Worm (Caenorhabditis elegans) whole organism, late embryonic: ENCODE data around the gene elt-7.
"Not testable (repeated sequence)": the region's sequence is repeated elsewhere in the genome, so short reads cannot be mapped to it uniquely, and the experiment has no call there.

ENCODE experiments used
- K09A11.1 ChIP-seq: sonication (generic microtip); optimal IDR thresholded peaks from 2 replicates; lab custom pipeline; 2017; ENCODE audit warnings: antibody characterized with exemption, mild to moderate bottlenecking, missing genetic modification characterization, missing compliant biosample characterization; ENCODE audit not compliant: insufficient read depth
- T23F11.4 ChIP-seq: fragments of 200-800 bp; sonication (Bioruptor generic); optimal IDR thresholded peaks from 2 replicates; lab custom pipeline; 2018; ENCODE audit warnings: mild to moderate bottlenecking, missing genetic modification characterization, missing compliant biosample characterization
- ama-1 ChIP-seq: fragments of 150-350 bp; optimal IDR thresholded peaks from 2 replicates; lab custom pipeline; 2014
- ceh-14 ChIP-seq: sonication (generic microtip); optimal IDR thresholded peaks from 2 replicates; lab custom pipeline; 2016; ENCODE audit warnings: missing genotype, missing genetic modification characterization, missing compliant biosample characterization
- ceh-18 ChIP-seq: sonication (generic microtip); optimal IDR thresholded peaks from 2 replicates; lab custom pipeline; 2016; ENCODE audit warnings: missing genetic modification characterization, missing compliant biosample characterization
- ceh-22 ChIP-seq: sonication (generic microtip); optimal IDR thresholded peaks from 2 replicates; lab custom pipeline; 2017; ENCODE audit warnings: missing biosample characterization, missing genetic modification characterization
- ceh-24 ChIP-seq: sonication (generic microtip); optimal IDR thresholded peaks from 2 replicates; lab custom pipeline; 2016; ENCODE audit warnings: mild to moderate bottlenecking, missing genetic modification characterization, missing compliant biosample characterization
- ceh-31 ChIP-seq: sonication (generic microtip); optimal IDR thresholded peaks from 2 replicates; lab custom pipeline; 2016; ENCODE audit warnings: missing genetic modification characterization, missing compliant biosample characterization
- ceh-34 ChIP-seq: sonication (generic microtip); optimal IDR thresholded peaks from 2 replicates; lab custom pipeline; 2016; ENCODE audit warnings: mild to moderate bottlenecking, missing genetic modification characterization, missing compliant biosample characterization
- elt-2 ChIP-seq: sonication (generic microtip); optimal IDR thresholded peaks from 2 replicates; lab custom pipeline; 2016; ENCODE audit warnings: missing genetic modification reagents, missing genetic modification characterization, missing compliant biosample characterization
- elt-4 ChIP-seq: sonication (generic microtip); optimal IDR thresholded peaks from 2 replicates; lab custom pipeline; 2016; ENCODE audit warnings: missing genetic modification characterization, missing compliant biosample characterization
- eyg-1 ChIP-seq: sonication (generic microtip); optimal IDR thresholded peaks from 2 replicates; lab custom pipeline; 2016; ENCODE audit warnings: missing genotype, missing genetic modification characterization, missing compliant biosample characterization
- fkh-10 ChIP-seq: fragments of 150-350 bp; optimal IDR thresholded peaks from 2 replicates; lab custom pipeline; 2014; ENCODE audit warnings: missing biosample characterization, missing genetic modification reagents, missing genetic modification characterization
- gmeb-2 ChIP-seq: sonication (generic microtip); optimal IDR thresholded peaks from 2 replicates; lab custom pipeline; 2016; ENCODE audit warnings: missing genetic modification characterization, inconsistent platforms, missing compliant biosample characterization
- hlh-30 ChIP-seq: sonication (generic microtip); optimal IDR thresholded peaks from 2 replicates; lab custom pipeline; 2017; ENCODE audit warnings: antibody characterized with exemption, missing genetic modification characterization, missing compliant biosample characterization; ENCODE audit not compliant: insufficient read depth
- nhr-232 ChIP-seq: sonication (generic microtip); optimal IDR thresholded peaks from 2 replicates; lab custom pipeline; 2016; ENCODE audit warnings: missing genetic modification characterization, missing compliant biosample characterization
- npax-4 ChIP-seq: sonication (generic microtip); optimal IDR thresholded peaks from 2 replicates; lab custom pipeline; 2016; ENCODE audit warnings: missing genetic modification characterization, missing compliant biosample characterization
- odd-2 ChIP-seq: sonication (generic microtip); optimal IDR thresholded peaks from 2 replicates; lab custom pipeline; 2017; ENCODE audit warnings: antibody characterized with exemption, mild to moderate bottlenecking, missing genetic modification characterization, missing compliant biosample characterization
- pag-3 ChIP-seq: sonication (generic microtip); optimal IDR thresholded peaks from 2 replicates; lab custom pipeline; 2016; ENCODE audit warnings: missing compliant biosample characterization, missing genetic modification characterization, borderline replicate concordance
- pha-4 ChIP-seq: fragments of 150-350 bp; optimal IDR thresholded peaks from 2 replicates; lab custom pipeline; 2018; ENCODE audit warnings: missing biosample characterization, missing genetic modification reagents, missing genetic modification characterization
- pqm-1 ChIP-seq: sonication (generic microtip); optimal IDR thresholded peaks from 2 replicates; lab custom pipeline; 2016; ENCODE audit warnings: missing genetic modification characterization, missing compliant biosample characterization
- pros-1 ChIP-seq: fragments of 150-350 bp; optimal IDR thresholded peaks from 2 replicates; lab custom pipeline; 2014; ENCODE audit warnings: missing biosample characterization, missing genetic modification reagents, missing genetic modification characterization
- sdc-2 ChIP-seq: sonication (generic microtip); optimal IDR thresholded peaks from 2 replicates; lab custom pipeline; 2016; ENCODE audit warnings: missing genotype, missing genetic modification characterization, missing compliant biosample characterization
- sox-2 ChIP-seq: fragments of 200-800 bp; sonication (Bioruptor generic); IDR thresholded peaks from 2 replicates; pipeline ENCODE4 v1.3.6; 2022; ENCODE audit warnings: missing genetic modification reagents, missing genetic modification characterization, missing compliant biosample characterization
- syd-9 ChIP-seq: sonication (generic microtip); optimal IDR thresholded peaks from 2 replicates; lab custom pipeline; 2016; ENCODE audit warnings: mild to moderate bottlenecking, missing genetic modification characterization, moderate library complexity, missing compliant biosample characterization
- tbx-7 ChIP-seq: sonication (generic microtip); optimal IDR thresholded peaks from 2 replicates; lab custom pipeline; 2016; ENCODE audit warnings: missing genotype, missing genetic modification characterization, missing compliant biosample characterization
- unc-3 ChIP-seq, 2 experiments: fragments of 200-800 bp in 1 of 2; sonication (Bioruptor generic) in 1 of 2; sonication (generic microtip) in 1 of 2; conservative IDR thresholded peaks in 1 of 2; optimal IDR thresholded peaks in 1 of 2; 2 replicates each; pipeline versions ENCODE4 v1.3.6 to Lab custom; 2016 to 2022; ENCODE audit warnings: missing compliant biosample characterization in 2 of 2, missing genetic modification characterization in 2 of 2, missing genetic modification reagents in 1 of 2
- unc-55 ChIP-seq: sonication (generic microtip); optimal IDR thresholded peaks from 2 replicates; lab custom pipeline; 2017; ENCODE audit warnings: missing biosample characterization, missing genetic modification reagents, missing genetic modification characterization
- unc-86 ChIP-seq: sonication (generic microtip); optimal IDR thresholded peaks from 2 replicates; lab custom pipeline; 2016; ENCODE audit warnings: missing genetic modification characterization, missing compliant biosample characterization

elt-7 gene

ce11 chrV:4758019-4758418 is 12.5 kb upstream of the elt-7 start:
- TF ChIP-seq npax-4 (tag; lab: Kevin White, UChicago) (no peak), ceh-14 (tag; lab: Kevin White, UChicago) (no peak), pros-1 (tag; lab: Kevin White, UChicago) (no peak), unc-3 (GFP tag; conservative IDR thresholded peaks at IDR 0.05; lab: Robert Waterston, UW) (no peak), unc-3 (tag; optimal IDR thresholded peaks at IDR 0.05; lab: Kevin White, UChicago) (no peak), fkh-10 (GFP tag; lab: Kevin White, UChicago) (no peak), elt-2 (tag; lab: Kevin White, UChicago) (no peak), ceh-31 (tag; lab: Kevin White, UChicago) (no peak)

- TF ChIP-seq unc-86 (tag; lab: Kevin White, UChicago) = no peak
- no peak for TF ChIP-seq ama-1 (lab: Kevin White, UChicago)
- TF ChIP-seq K09A11.1 (tag; lab: Kevin White, UChicago) = no peak
- TF ChIP-seq gmeb-2 (tag; lab: Kevin White, UChicago) = no peak
- TF ChIP-seq elt-4 (tag; lab: Kevin White, UChicago) = no peak
- TF ChIP-seq fkh-10 (GFP tag; lab: Kevin White, UChicago) = no peak
- TF ChIP-seq ceh-31 (tag; lab: Kevin White, UChicago) = no peak
- TF ChIP-seq syd-9 (tag; lab: Kevin White, UChicago) = no peak
- TF ChIP-seq, all 69 proteins: peak for 0
Observed at ce11 chrV:4758540-4758939, 11.9 kb upstream of the elt-7 start.

ce11 chrV:4760674-4761073 is 9.8 kb upstream of the elt-7 start, which contains the start of gene bgnt-1.4:
Gene bgnt-1.4 (plus strand): TSS chrV:4760974.
- not testable (repeated sequence) for TF ChIP-seq ceh-34 (tag; lab: Kevin White, UChicago); ceh-24; elt-2 (tag; lab: Kevin White, UChicago)

ce11 chrV:4766501-4766900 is 4.0 kb upstream of the elt-7 start, which contains the start of gene C18G1.8:
Gene C18G1.8 (minus strand): TSS chrV:4766601.
- TF ChIP-seq ceh-22 (tag; lab: Kevin White, UChicago) (no peak), pag-3 (tag; lab: Kevin White, UChicago) (no peak), odd-2 (tag; lab: Kevin White, UChicago) (no peak), T23F11.4 (GFP tag; lab: Kevin White, UChicago) (no peak), pqm-1 (tag; lab: Kevin White, UChicago) (no peak), unc-3 (GFP tag; conservative IDR thresholded peaks at IDR 0.05; lab: Robert Waterston, UW) (no peak), unc-3 (tag; optimal IDR thresholded peaks at IDR 0.05; lab: Kevin White, UChicago) (no peak), unc-55 (no peak), tbx-7 (tag; lab: Kevin White, UChicago) (no peak), elt-4 (tag; lab: Kevin White, UChicago) (no peak), hlh-30 (tag; lab: Kevin White, UChicago) (no peak), pha-4 (tag; lab: Kevin White, UChicago) (no peak), sdc-2 (tag; lab: Kevin White, UChicago) (no peak)

- TF ChIP-seq unc-55 (no peak), elt-4 (tag; lab: Kevin White, UChicago) (no peak), sox-2 (GFP tag; lab: Robert Waterston, UW) (no peak), K09A11.1 (tag; lab: Kevin White, UChicago) (no peak), T23F11.4 (GFP tag; lab: Kevin White, UChicago) (no peak), gmeb-2 (tag; lab: Kevin White, UChicago) (no peak), eyg-1 (tag; lab: Kevin White, UChicago) (no peak), nhr-232 (tag; lab: Kevin White, UChicago) (no peak), fkh-10 (GFP tag; lab: Kevin White, UChicago) (no peak), ceh-18 (tag; lab: Kevin White, UChicago) (no peak), npax-4 (tag; lab: Kevin White, UChicago) (no peak)
Observed at ce11 chrV:4769633-4770032, 837 bp upstream of the elt-7 start, which contains the start of gene C18G1.9. Gene C18G1.9 (minus strand): TSS chrV:4769733.
